Fruit fly (Drosophila melanogaster) whole organism, pupa: ENCODE measurements around the gene CG14570.

ENCODE experiments used
- CG10348 ChIP-seq: fragments of 200-800 bp; sonication (Bioruptor generic); IDR thresholded peaks from 2 replicates; pipeline ENCODE4 v1.3.6; 2022; ENCODE audit warnings: missing biosample characterization, missing genetic modification characterization
- CG12605 ChIP-seq: fragments of 200-800 bp; sonication (Bioruptor generic); IDR thresholded peaks from 2 replicates; pipeline ENCODE4 v1.3.6; 2022; ENCODE audit warnings: missing biosample characterization, missing genetic modification characterization
- CG13204 ChIP-seq: fragments of 200-800 bp; sonication (Bioruptor generic); optimal IDR thresholded peaks from 2 replicates; lab custom pipeline; 2018; ENCODE audit warnings: missing biosample characterization, mild to moderate bottlenecking, missing genetic modification characterization, moderate library complexity
- CG14655 ChIP-seq: fragments of 200-800 bp; sonication (Bioruptor generic); optimal IDR thresholded peaks from 3 replicates; lab custom pipeline; 2017; ENCODE audit warnings: mild to moderate bottlenecking, missing biosample characterization, missing genetic modification reagents, missing genetic modification characterization
- CG15710 ChIP-seq: fragments of 200-800 bp; sonication (Bioruptor generic); optimal IDR thresholded peaks from 2 replicates; lab custom pipeline; 2018; ENCODE audit warnings: missing biosample characterization, mild to moderate bottlenecking, missing genetic modification characterization, moderate library complexity
- CG17806 ChIP-seq: fragments of 200-800 bp; sonication (Bioruptor generic); optimal IDR thresholded peaks from 2 replicates; lab custom pipeline; 2018; ENCODE audit warnings: missing biosample characterization, mild to moderate bottlenecking, missing genetic modification characterization, moderate library complexity
- CG32121 ChIP-seq: fragments of 200-800 bp; sonication (Bioruptor generic); IDR thresholded peaks from 2 replicates; pipeline ENCODE4 v1.3.6; 2022; ENCODE audit warnings: missing biosample characterization, missing genetic modification characterization
- CG34367 ChIP-seq: fragments of 200-800 bp; sonication (Bioruptor generic); optimal IDR thresholded peaks from 2 replicates; lab custom pipeline; 2018; ENCODE audit warnings: missing biosample characterization, mild to moderate bottlenecking, missing genetic modification characterization
- CG4496 ChIP-seq: fragments of 200-800 bp; sonication (Bioruptor generic); IDR thresholded peaks from 3 replicates; pipeline ENCODE4 v1.3.6; 2022; ENCODE audit warnings: missing biosample characterization, missing genetic modification characterization
- CG8159 ChIP-seq: fragments of 200-800 bp; sonication (Bioruptor generic); optimal IDR thresholded peaks from 3 replicates; lab custom pipeline; 2018; ENCODE audit warnings: missing biosample characterization, mild to moderate bottlenecking, missing genetic modification characterization, moderate library complexity
- CG8301 ChIP-seq: fragments of 200-800 bp; sonication (Bioruptor generic); optimal IDR thresholded peaks from 2 replicates; lab custom pipeline; 2018; ENCODE audit warnings: missing biosample characterization, mild to moderate bottlenecking, missing genetic modification characterization
- CG9948 ChIP-seq: fragments of 200-800 bp; sonication (Bioruptor generic); optimal IDR thresholded peaks from 2 replicates; lab custom pipeline; 2018; ENCODE audit warnings: missing biosample characterization, mild to moderate bottlenecking, missing genetic modification characterization, moderate library complexity
- Ets98B ChIP-seq: fragments of 200-800 bp; sonication (Bioruptor generic); IDR thresholded peaks from 2 replicates; pipeline ENCODE4 v1.3.6; 2022; ENCODE audit warnings: missing biosample characterization, missing genetic modification characterization
- Pif1A ChIP-seq: fragments of 200-800 bp; sonication (Bioruptor generic); optimal IDR thresholded peaks from 3 replicates; lab custom pipeline; 2016; ENCODE audit warnings: missing biosample characterization, missing genetic modification characterization
- Pif1B ChIP-seq: fragments of 200-800 bp; sonication (Bioruptor generic); optimal IDR thresholded peaks from 3 replicates; lab custom pipeline; 2016; ENCODE audit warnings: missing biosample characterization, missing genetic modification characterization
- Snoo ChIP-seq: fragments of 200-800 bp; sonication (Bioruptor generic); optimal IDR thresholded peaks from 3 replicates; lab custom pipeline; 2017; ENCODE audit warnings: missing biosample characterization, mild to moderate bottlenecking, missing genetic modification characterization, inconsistent platforms
- fd96Ca ChIP-seq: fragments of 200-800 bp; sonication (Bioruptor generic); IDR thresholded peaks from 3 replicates; pipeline ENCODE4 v1.3.6; 2022; ENCODE audit warnings: missing biosample characterization, missing genetic modification characterization
- gl ChIP-seq: fragments of 200-800 bp; sonication (Bioruptor generic); optimal IDR thresholded peaks from 2 replicates; lab custom pipeline; 2018; ENCODE audit warnings: missing biosample characterization, mild to moderate bottlenecking, missing genetic modification characterization
- rn ChIP-seq: fragments of 200-800 bp; sonication (Bioruptor generic); IDR thresholded peaks from 2 replicates; pipeline ENCODE4 v1.3.6; 2022; ENCODE audit warnings: missing biosample characterization, missing genetic modification characterization

Gene CG14570

DNA sequence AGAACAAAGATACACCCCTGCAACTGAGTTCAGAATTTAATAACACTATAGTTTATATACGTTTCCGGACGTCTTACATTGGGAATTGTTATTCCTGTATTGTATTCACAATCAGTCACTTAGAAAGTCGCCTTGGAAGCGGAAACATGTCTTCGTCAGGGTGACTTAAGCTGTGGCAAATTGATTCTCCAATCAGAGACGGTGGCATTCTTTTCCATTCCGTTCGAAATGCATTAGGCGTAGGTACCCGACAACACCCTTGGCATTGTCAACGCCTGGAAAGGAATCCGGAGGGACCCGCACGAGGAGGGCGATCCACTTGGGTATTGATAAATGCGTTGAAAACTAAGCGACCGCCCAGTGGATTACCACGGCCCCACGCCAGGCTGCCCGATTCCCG, 46.3 kb downstream of the CG14570 start, which contains the start of gene Sfp78E:
Gene Sfp78E (minus strand): TSS at position 101 of the 400 bp plus-strand sequence.
- no peak for TF ChIP-seq Ets98B (GFP tag; lab: Robert Waterston, UW)
- TF ChIP-seq CG13204 (GFP tag; lab: Kevin White, UChicago) = no peak
- no peak for TF ChIP-seq CG12605 (GFP tag; lab: Robert Waterston, UW)
- no peak for TF ChIP-seq CG8301 (tag; lab: Kevin White, UChicago)
- TF ChIP-seq CG8159 (tag; lab: Kevin White, UChicago) = no peak
- TF ChIP-seq CG32121 (GFP tag; lab: Robert Waterston, UW) = no peak
- TF ChIP-seq CG14655 (GFP tag; lab: Kevin White, UChicago) = no peak
- TF ChIP-seq CG9948 = no peak
- no peak for TF ChIP-seq gl (tag; lab: Kevin White, UChicago)
- TF ChIP-seq, all 21 proteins: peak for 0

DNA sequence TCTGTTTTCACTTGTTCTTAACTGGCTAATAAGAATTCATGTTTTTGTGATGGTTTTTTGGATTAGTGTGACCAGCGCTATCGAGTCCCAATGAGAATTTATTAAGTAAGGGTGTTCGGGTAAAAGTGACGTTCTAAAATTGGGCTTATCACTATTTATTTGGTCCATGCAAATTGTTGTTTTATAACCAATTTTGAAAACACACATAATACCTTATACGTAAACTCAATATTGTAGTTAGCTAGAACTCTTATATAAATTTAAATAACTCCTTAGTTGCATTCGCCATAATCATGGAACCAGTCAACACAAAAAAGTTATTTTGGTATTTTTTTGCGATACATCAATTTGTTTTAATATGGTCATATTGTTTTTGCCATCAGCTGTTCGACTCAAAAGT, 50.6 kb downstream of the CG14570 start, which contains the start of the genes Als2 and CG11248:
Gene Als2 (minus strand): TSS at position 69 of the 400 bp plus-strand sequence.
Gene CG11248 (plus strand): TSS at position 364 of the 400 bp plus-strand sequence.
- no peak for TF ChIP-seq CG8301 (tag; lab: Kevin White, UChicago)
- TF ChIP-seq fd96Ca (GFP tag; lab: Robert Waterston, UW) = no peak
- peak; percentile 40; the same call in 1 of the 2 replicates for TF ChIP-seq Ets98B (GFP tag; lab: Robert Waterston, UW)
- peak; percentile 75 for TF ChIP-seq CG8159 (tag; lab: Kevin White, UChicago)
- TF ChIP-seq CG15710 (tag; lab: Kevin White, UChicago) = peak; percentile 73
- no peak for TF ChIP-seq gl (tag; lab: Kevin White, UChicago)
- peak; percentile 48 for TF ChIP-seq CG34367 (tag; lab: Kevin White, UChicago)
- peak; percentile 39; the same call in 1 of the 2 replicates for TF ChIP-seq CG32121 (GFP tag; lab: Robert Waterston, UW)
- peak; percentile 69; the same call in 2 of the 3 replicates for TF ChIP-seq CG4496 (GFP tag; lab: Robert Waterston, UW)
- no peak for TF ChIP-seq Pif1B (GFP tag; lab: Kevin White, UChicago)
- TF ChIP-seq Pif1A (GFP tag; lab: Kevin White, UChicago) = no peak
- TF ChIP-seq CG17806 (tag; lab: Kevin White, UChicago) = no peak
- TF ChIP-seq CG12605 (GFP tag; lab: Robert Waterston, UW) = no peak
- no peak for TF ChIP-seq CG14655 (GFP tag; lab: Kevin White, UChicago)
- peak; percentile 67 for TF ChIP-seq CG9948
- 0 out of 2 replicates have a peak, but pooled peaks have one; percentile 33 for TF ChIP-seq rn (GFP tag; lab: Robert Waterston, UW)
- no peak for TF ChIP-seq CG10348 (GFP tag; lab: Robert Waterston, UW)
- no peak for TF ChIP-seq CG13204 (GFP tag; lab: Kevin White, UChicago)
- TF ChIP-seq Snoo (tag; lab: Kevin White, UChicago) = no peak
